Worm (Caenorhabditis elegans) whole organism, L4 larva: ENCODE results near the gene srd-7.
A peak's percentile ranks its signal among the peaks of the same experiment; 100 is the strongest.

ENCODE experiments used
- F37D6.2 ChIP-seq: sonication (generic microtip); optimal IDR thresholded peaks from 2 replicates; lab custom pipeline; 2016; ENCODE audit warnings: mild to moderate bottlenecking, missing genetic modification characterization, missing compliant biosample characterization
- T20F7.1 ChIP-seq: fragments of 200-800 bp; sonication (Bioruptor generic); optimal IDR thresholded peaks from 2 replicates; lab custom pipeline; 2018; ENCODE audit warnings: mild to moderate bottlenecking, missing genetic modification characterization, missing compliant biosample characterization
- Y75B8A.6 ChIP-seq: fragments of 200-800 bp; sonication (Bioruptor generic); IDR thresholded peaks from 2 replicates; pipeline ENCODE4 v1.3.6; 2022; ENCODE audit warnings: missing genetic modification reagents, missing genetic modification characterization, missing compliant biosample characterization
- aha-1 ChIP-seq: fragments of 150-350 bp; peaks from one replicate; lab custom pipeline; 2014; ENCODE audit warnings: missing biosample characterization, missing genetic modification characterization
- ceh-20 ChIP-seq: fragments of 200-800 bp; sonication (Bioruptor generic); IDR thresholded peaks from 2 replicates; pipeline ENCODE4 v1.3.6; 2022; ENCODE audit warnings: missing genetic modification reagents, missing genetic modification characterization, missing compliant biosample characterization
- ceh-32 ChIP-seq: sonication (generic microtip); optimal IDR thresholded peaks from 2 replicates; lab custom pipeline; 2016; ENCODE audit warnings: mild to moderate bottlenecking, missing genetic modification characterization, missing compliant biosample characterization; ENCODE audit not compliant: poor library complexity
- ces-1 ChIP-seq: fragments of 150-350 bp; sonication (generic microtip); optimal IDR thresholded peaks from 4 replicates; lab custom pipeline; 2014; ENCODE audit warnings: missing biosample characterization, missing genetic modification reagents, missing genetic modification characterization
- daf-12 ChIP-seq: fragments of 150-350 bp; optimal IDR thresholded peaks from 2 replicates; lab custom pipeline; 2014; ENCODE audit warnings: missing biosample characterization, missing genetic modification reagents, missing genetic modification characterization
- daf-19 ChIP-seq: fragments of 200-800 bp; sonication (Bioruptor generic); conservative IDR thresholded peaks from 2 replicates; pipeline ENCODE4 v1.3.6; 2022; ENCODE audit warnings: missing genetic modification characterization, missing compliant biosample characterization
- dmd-8 ChIP-seq: fragments of 200-800 bp; sonication (Bioruptor generic); IDR thresholded peaks from 2 replicates; pipeline ENCODE4 v1.3.6; 2022; ENCODE audit warnings: missing genetic modification characterization, missing compliant biosample characterization
- dmd-9 ChIP-seq: fragments of 200-800 bp; sonication (Bioruptor generic); IDR thresholded peaks from 2 replicates; pipeline ENCODE4 v1.3.6; 2022; ENCODE audit warnings: missing genetic modification reagents, missing genetic modification characterization, missing compliant biosample characterization
- dve-1 ChIP-seq: sonication (generic microtip); optimal IDR thresholded peaks from 2 replicates; lab custom pipeline; 2017; ENCODE audit warnings: antibody characterized with exemption, mild to moderate bottlenecking, missing genetic modification characterization, missing compliant biosample characterization; ENCODE audit not compliant: insufficient read depth
- hif-1 ChIP-seq, 2 experiments: sonication (generic microtip); optimal IDR thresholded peaks; 2 replicates each; lab custom pipeline; 2016 to 2017; ENCODE audit warnings: missing compliant biosample characterization in 2 of 2, missing genetic modification characterization in 2 of 2, missing genetic modification reagents in 2 of 2, missing genotype in 2 of 2, mild to moderate bottlenecking in 1 of 2
- hlh-11 ChIP-seq: fragments of 200-800 bp; sonication (Bioruptor generic); optimal IDR thresholded peaks from 2 replicates; lab custom pipeline; 2018; ENCODE audit warnings: mild to moderate bottlenecking, missing genetic modification characterization, missing compliant biosample characterization
- hlh-30 ChIP-seq: sonication (generic microtip); optimal IDR thresholded peaks from 2 replicates; lab custom pipeline; 2017; ENCODE audit warnings: antibody characterized with exemption, mild to moderate bottlenecking, missing genetic modification characterization, missing compliant biosample characterization; ENCODE audit not compliant: insufficient read depth
- hmg-1.1 ChIP-seq: fragments of 200-800 bp; sonication (Bioruptor generic); IDR thresholded peaks from 2 replicates; pipeline ENCODE4 v1.3.6; 2022; ENCODE audit warnings: missing genetic modification reagents, missing genetic modification characterization, missing compliant biosample characterization
- jun-1 ChIP-seq: fragments of 150-350 bp; optimal IDR thresholded peaks from 2 replicates; lab custom pipeline; 2014; ENCODE audit warnings: missing biosample characterization, missing genetic modification reagents, missing genetic modification characterization
- lsy-2 ChIP-seq, 2 experiments: fragments of 150-350 bp in 1 of 2; sonication (generic microtip) in 1 of 2; optimal IDR thresholded peaks; 2 replicates each; lab custom pipeline; 2014 to 2017; ENCODE audit warnings: missing biosample characterization in 2 of 2, missing genetic modification characterization in 2 of 2
- madf-9 ChIP-seq: fragments of 200-800 bp; sonication (Bioruptor generic); conservative IDR thresholded peaks from 2 replicates; pipeline ENCODE4 v1.3.6; 2022; ENCODE audit warnings: missing genetic modification reagents, missing genetic modification characterization, missing compliant biosample characterization
- mdt-29 ChIP-seq: fragments of 200-800 bp; sonication (Bioruptor generic); IDR thresholded peaks from 2 replicates; pipeline ENCODE4 v1.3.6; 2022; ENCODE audit warnings: missing genetic modification reagents, missing genetic modification characterization, missing compliant biosample characterization
- mep-1 ChIP-seq: fragments of 150-350 bp; sonication (generic microtip); optimal IDR thresholded peaks from 3 replicates; lab custom pipeline; 2014; ENCODE audit warnings: missing biosample characterization, missing genetic modification characterization
- mes-2 ChIP-seq: sonication (generic microtip); optimal IDR thresholded peaks from 2 replicates; lab custom pipeline; 2016; ENCODE audit warnings: missing genotype, mild to moderate bottlenecking, missing genetic modification characterization, missing compliant biosample characterization; ENCODE audit not compliant: poor library complexity, severe bottlenecking
- nhr-10 ChIP-seq: fragments of 150-350 bp; optimal IDR thresholded peaks from 2 replicates; lab custom pipeline; 2014; ENCODE audit warnings: missing biosample characterization, missing genetic modification characterization
- nhr-25 ChIP-seq: sonication (generic microtip); optimal IDR thresholded peaks from 2 replicates; lab custom pipeline; 2017; ENCODE audit warnings: missing genetic modification characterization, mild to moderate bottlenecking, missing compliant biosample characterization, antibody characterized with exemption, moderate library complexity, borderline replicate concordance; ENCODE audit not compliant: insufficient read depth
- nhr-28 ChIP-seq: fragments of 150-350 bp; optimal IDR thresholded peaks from 2 replicates; lab custom pipeline; 2014; ENCODE audit warnings: missing biosample characterization, missing genetic modification characterization
- nhr-42 ChIP-seq: fragments of 200-800 bp; sonication (Bioruptor generic); IDR thresholded peaks from 2 replicates; pipeline ENCODE4 v1.3.6; 2022; ENCODE audit warnings: missing genetic modification characterization, missing compliant biosample characterization
- pqm-1 ChIP-seq: sonication (generic microtip); optimal IDR thresholded peaks from 2 replicates; lab custom pipeline; 2017; ENCODE audit warnings: missing biosample characterization, missing genetic modification characterization
- saeg-2 ChIP-seq: fragments of 200-800 bp; sonication (Bioruptor generic); IDR thresholded peaks from 2 replicates; pipeline ENCODE4 v1.3.6; 2022; ENCODE audit warnings: missing genetic modification reagents, missing genetic modification characterization, missing compliant biosample characterization
- sdz-12 ChIP-seq: fragments of 200-800 bp; sonication (Bioruptor generic); optimal IDR thresholded peaks from 2 replicates; lab custom pipeline; 2018; ENCODE audit warnings: mild to moderate bottlenecking, missing genetic modification characterization, missing compliant biosample characterization
- set-16 ChIP-seq: fragments of 200-800 bp; sonication (Bioruptor generic); IDR thresholded peaks from 2 replicates; pipeline ENCODE4 v1.3.6; 2022; ENCODE audit warnings: missing genetic modification reagents, missing genetic modification characterization, missing compliant biosample characterization
- snpc-1.2 ChIP-seq: fragments of 200-800 bp; sonication (Bioruptor generic); IDR thresholded peaks from 2 replicates; pipeline ENCODE4 v1.3.6; 2022; ENCODE audit warnings: missing genetic modification reagents, missing genetic modification characterization, missing compliant biosample characterization
- tag-97 ChIP-seq: fragments of 200-800 bp; sonication (Bioruptor generic); IDR thresholded peaks from 2 replicates; pipeline ENCODE4 v1.3.6; 2022; ENCODE audit warnings: missing genetic modification characterization, missing compliant biosample characterization
- tra-1 ChIP-seq: fragments of 200-800 bp; sonication (Bioruptor generic); IDR thresholded peaks from 2 replicates; pipeline ENCODE4 v1.3.6; 2022; ENCODE audit warnings: missing genetic modification reagents, missing genetic modification characterization, missing compliant biosample characterization
- unc-62 ChIP-seq, 3 experiments: fragments of 150-350 bp in 1 of 3; sonication (generic microtip); optimal IDR thresholded peaks in 2 of 3; peaks in 1 of 3; 1 replicate in 1 of 3; 2 replicates in 2 of 3; lab custom pipeline; 2014 to 2017; ENCODE audit warnings: missing biosample characterization in 3 of 3, missing genetic modification characterization in 3 of 3, missing genetic modification reagents in 3 of 3, missing genotype in 1 of 3
- zfp-2 ChIP-seq: sonication (generic microtip); optimal IDR thresholded peaks from 2 replicates; lab custom pipeline; 2016; ENCODE audit warnings: mild to moderate bottlenecking, missing genetic modification characterization, missing compliant biosample characterization

The srd-7 gene

ce11 chrIV:10821672-10822304, 35.2 kb upstream of the srd-7 start (continued):
- TF ChIP-seq T20F7.1 (GFP tag; lab: Kevin White, UChicago) (peak; percentile 67), unc-62 (GFP tag; optimal IDR thresholded peaks at IDR 0.05 in 1 of 2; lab: Kevin White, UChicago) (peak in 1 of 2 experiments; percentile 95), unc-62 (tag; optimal IDR thresholded peaks at IDR 0.05; lab: Kevin White, UChicago) (no peak), daf-19 (GFP tag; lab: Robert Waterston, UW) (peak; percentile 68; the same call in 1 of the 2 replicates), nhr-10 (tag; lab: Kevin White, UChicago) (peak; percentile 88), hmg-1.1 (GFP tag; lab: Robert Waterston, UW) (peak; percentile 84), tag-97 (no peak), daf-12 (tag; lab: Kevin White, UChicago) (no peak), nhr-42 (GFP tag; lab: Robert Waterston, UW) (peak; percentile 75; the same call in 1 of the 2 replicates), saeg-2 (GFP tag; lab: Robert Waterston, UW) (no peak), dmd-9 (GFP tag; lab: Robert Waterston, UW) (no peak), mep-1 (tag; lab: Kevin White, UChicago) (peak; percentile 96), dve-1 (tag; lab: Kevin White, UChicago) (peak; percentile 91), dmd-8 (peak; percentile 46; the same call in 1 of the 2 replicates), pqm-1 (tag; lab: Kevin White, UChicago) (peak; percentile 33), ceh-20 (GFP tag; lab: Robert Waterston, UW) (peak; percentile 76; the same call in 1 of the 2 replicates), F37D6.2 (tag; lab: Kevin White, UChicago) (peak; percentile 71), lsy-2 (tag; optimal IDR thresholded peaks at IDR 0.05; lab: Kevin White, UChicago) (peak; percentile 76 to 80), hif-1 (tag; optimal IDR thresholded peaks at IDR 0.05; lab: Kevin White, UChicago) (peak; percentile 50 to 91), mes-2 (peak; percentile 81), hlh-11 (peak; percentile 93), jun-1 (tag; lab: Kevin White, UChicago) (peak; percentile 73), tra-1 (peak; percentile 51; the same call in 1 of the 2 replicates), madf-9 (GFP tag; lab: Robert Waterston, UW) (0 out of 2 replicates have a peak, but pooled peaks have one; percentile 6)

- TF ChIP-seq unc-62 (GFP tag; optimal IDR thresholded peaks at IDR 0.05 in 1 of 2; lab: Kevin White, UChicago) (peak in 1 of 2 experiments; percentile 99), unc-62 (tag; optimal IDR thresholded peaks at IDR 0.05; lab: Kevin White, UChicago) (no peak), nhr-25 (no peak), mdt-29 (GFP tag; lab: Robert Waterston, UW) (peak; percentile 11; the same call in 1 of the 2 replicates), ceh-20 (GFP tag; lab: Robert Waterston, UW) (0 out of 2 replicates have a peak, but pooled peaks have one; percentile 8), ceh-32 (no peak), Y75B8A.6 (GFP tag; lab: Robert Waterston, UW) (no peak), set-16 (GFP tag; lab: Robert Waterston, UW) (no peak), aha-1 (tag; lab: Kevin White, UChicago) (peak; percentile 94), sdz-12 (GFP tag; lab: Kevin White, UChicago) (no peak), nhr-28 (tag; lab: Kevin White, UChicago) (no peak), hlh-30 (tag; lab: Kevin White, UChicago) (peak; percentile 93), snpc-1.2 (GFP tag; lab: Robert Waterston, UW) (0 out of 2 replicates have a peak, but pooled peaks have one; percentile 19), zfp-2 (tag; lab: Kevin White, UChicago) (no peak), ces-1 (no peak)
These were observed 34.4 kb upstream of the srd-7 start for ce11 chrIV:10820837-10821671.
